Worm (Caenorhabditis elegans) whole organism, L4/young adult: ENCODE data around the gene F38B6.4.

Source experiments
- W03F9.2 ChIP-seq: fragments of 150-350 bp; optimal IDR thresholded peaks from 2 replicates; lab custom pipeline; 2014; ENCODE audit warnings: missing biosample characterization, missing genetic modification characterization
- dao-5 ChIP-seq: sonication (generic microtip); optimal IDR thresholded peaks from 2 replicates; lab custom pipeline; 2016; ENCODE audit warnings: missing genotype, missing genetic modification characterization, moderate library complexity, missing compliant biosample characterization
- him-1 ChIP-seq: sonication (generic microtip); optimal IDR thresholded peaks from 2 replicates; lab custom pipeline; 2016; ENCODE audit warnings: missing genotype, missing genetic modification reagents, missing genetic modification characterization, missing compliant biosample characterization

- no peak for TF ChIP-seq dao-5 (tag; lab: Kevin White, UChicago)
- no peak for TF ChIP-seq him-1
- no peak for TF ChIP-seq W03F9.2 (tag; lab: Kevin White, UChicago)
Measured at ce11 chrX:6693331-6693730, 18.7 kb downstream of the F38B6.4 start, which contains the start of gene F38B6.3.
